Worm (Caenorhabditis elegans) whole organism, dauer: Measurements from ENCODE around the gene C14C11.4.
"Not testable (repeated sequence)": the region's sequence is repeated elsewhere in the genome, so short reads cannot be mapped to it uniquely, and the experiment has no call there.

Experiments
- unc-62 ChIP-seq: sonication (generic microtip); optimal IDR thresholded peaks from 2 replicates; lab custom pipeline; 2017; ENCODE audit warnings: missing biosample characterization, missing genetic modification reagents, missing genetic modification characterization

C14C11.4 gene

ce11 chrV:5647359-5647758, at the start of gene C14C11.4:
C14C11.4 (plus strand) TSS chrV:5647610.
- TF ChIP-seq unc-62: no peak

ce11 chrV:5601263-5601662, 46.1 kb upstream of the C14C11.4 start, which contains the start of gene CD4.8:
CD4.8 (minus strand) TSS chrV:5601363.
- no peak for TF ChIP-seq unc-62

- no peak for TF ChIP-seq unc-62
Measured at ce11 chrV:5606255-5606654, 41.2 kb upstream of the C14C11.4 start, which contains the start of gene CD4.1. CD4.1 (plus strand) TSS chrV:5606555.

- TF ChIP-seq unc-62: no peak
Measured at ce11 chrV:5610186-5610585, 37.2 kb upstream of the C14C11.4 start.

ce11 chrV:5613109-5613508, 34.3 kb upstream of the C14C11.4 start, which contains the start of gene lrpc-1:
lrpc-1 (minus strand) TSS chrV:5613209.
- TF ChIP-seq unc-62: no peak

- TF ChIP-seq unc-62: no peak
Measured at ce11 chrV:5614724-5615123, 32.7 kb upstream of the C14C11.4 start, which contains the start of gene M03E7.3. M03E7.3 (plus strand) TSS chrV:5615024.

- TF ChIP-seq unc-62: no peak
Measured at ce11 chrV:5617301-5617700, 30.1 kb upstream of the C14C11.4 start, which contains the start of gene M03E7.2. M03E7.2 (plus strand) TSS chrV:5617601.

- no peak for TF ChIP-seq unc-62
Measured at ce11 chrV:5619372-5619771, 28.0 kb upstream of the C14C11.4 start.

ce11 chrV:5620040-5620439, 27.4 kb upstream of the C14C11.4 start, which contains the start of gene memb-2:
memb-2 (minus strand) TSS chrV:5620140.
- no peak for TF ChIP-seq unc-62

ce11 chrV:5621390-5621789, 26.0 kb upstream of the C14C11.4 start, which contains the start of gene M03E7.1:
M03E7.1 (plus strand) TSS chrV:5621690.
- no peak for TF ChIP-seq unc-62

- TF ChIP-seq unc-62: no peak
Measured at ce11 chrV:5628014-5628413, 19.4 kb upstream of the C14C11.4 start.

- no peak for TF ChIP-seq unc-62
Measured at ce11 chrV:5630792-5631191, 16.6 kb upstream of the C14C11.4 start, which contains the start of gene acy-4. acy-4 (minus strand) TSS chrV:5630892.

ce11 chrV:5634445-5634844, 13.0 kb upstream of the C14C11.4 start:
- no peak for TF ChIP-seq unc-62

- TF ChIP-seq unc-62: no peak
Measured at ce11 chrV:5644171-5644570, 3.2 kb upstream of the C14C11.4 start, which contains the start of gene srx-117. srx-117 (plus strand) TSS chrV:5644471.

ce11 chrV:5651905-5652304, 4.5 kb downstream of the C14C11.4 start:
- no peak for TF ChIP-seq unc-62

ce11 chrV:5653990-5654499, 6.6 kb downstream of the C14C11.4 start, which contains the start of gene hex-2:
hex-2 (plus strand) TSS chrV:5654449.
- no peak for TF ChIP-seq unc-62

- no peak for TF ChIP-seq unc-62
Measured at ce11 chrV:5660604-5661209, 13.3 kb downstream of the C14C11.4 start, which contains the start of the genes mut-14 and C14C11.2. mut-14 (minus strand) TSS chrV:5660704. C14C11.2 (plus strand) TSS chrV:5661159.

- TF ChIP-seq unc-62: not testable (repeated sequence)
Measured at ce11 chrV:5663317-5663716, 15.9 kb downstream of the C14C11.4 start, which contains the start of gene C14C11.1. C14C11.1 (plus strand) TSS chrV:5663617.
